Worm (Caenorhabditis elegans) whole organism, early embryonic: ENCODE measurements around the gene D1054.18.

ENCODE experiments used
- B0310.2 ChIP-seq: sonication (generic microtip); optimal IDR thresholded peaks from 2 replicates; lab custom pipeline; 2016; ENCODE audit warnings: mild to moderate bottlenecking, missing genetic modification characterization, missing compliant biosample characterization
- F13C5.2 ChIP-seq: sonication (generic microtip); optimal IDR thresholded peaks from 2 replicates; lab custom pipeline; 2017; ENCODE audit warnings: mild to moderate bottlenecking, missing genetic modification characterization, inconsistent platforms, missing compliant biosample characterization
- aly-1 ChIP-seq: sonication (generic microtip); optimal IDR thresholded peaks from 2 replicates; lab custom pipeline; 2016; ENCODE audit warnings: missing genetic modification characterization, missing compliant biosample characterization
- ama-1 ChIP-seq: fragments of 150-350 bp; optimal IDR thresholded peaks from 2 replicates; lab custom pipeline; 2014
- ets-7 ChIP-seq: sonication (generic microtip); optimal IDR thresholded peaks from 2 replicates; lab custom pipeline; 2016; ENCODE audit warnings: missing genotype, missing genetic modification characterization, missing compliant biosample characterization
- hmg-4 ChIP-seq: fragments of 200-800 bp; sonication (Bioruptor generic); optimal IDR thresholded peaks from 2 replicates; lab custom pipeline; 2018; ENCODE audit warnings: mild to moderate bottlenecking, missing genetic modification characterization, missing compliant biosample characterization
- scrt-1 ChIP-seq: fragments of 200-800 bp; sonication (Bioruptor generic); IDR thresholded peaks from 2 replicates; pipeline ENCODE4 v1.3.6; 2022; ENCODE audit warnings: missing genetic modification characterization, missing compliant biosample characterization
- tra-4 ChIP-seq: sonication (generic microtip); optimal IDR thresholded peaks from 2 replicates; lab custom pipeline; 2017; ENCODE audit warnings: missing genetic modification characterization, missing compliant biosample characterization

DNA sequence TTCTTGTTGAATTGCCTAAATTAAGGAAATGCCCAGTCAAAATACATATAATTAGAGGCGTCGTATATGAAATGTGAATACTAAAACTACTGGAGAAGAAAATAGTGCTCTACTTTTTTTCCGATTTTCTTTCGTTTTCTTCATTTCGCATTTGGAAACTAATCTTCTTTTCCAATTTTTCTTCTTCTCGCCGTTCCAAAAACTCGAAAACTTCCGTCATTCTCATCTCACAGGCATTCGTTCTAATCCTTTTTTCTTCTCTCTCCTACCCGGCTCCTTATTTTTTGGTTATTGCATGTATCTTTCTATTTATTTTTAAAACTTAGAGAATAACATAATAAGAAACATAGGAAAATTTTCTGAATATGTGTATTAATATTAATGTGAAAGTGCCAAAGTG is 31.9 kb upstream of the D1054.18 start:
- TF ChIP-seq F13C5.2 (tag; lab: Kevin White, UChicago), result no peak
- TF ChIP-seq ama-1 (lab: Kevin White, UChicago), result no peak
- TF ChIP-seq ets-7 (tag; lab: Kevin White, UChicago), result no peak
- TF ChIP-seq aly-1, result no peak
- TF ChIP-seq tra-4 (tag; lab: Kevin White, UChicago), result no peak
- no peak for TF ChIP-seq scrt-1 (GFP tag; lab: Robert Waterston, UW)
- TF ChIP-seq hmg-4, result no peak
- TF ChIP-seq B0310.2 (tag; lab: Kevin White, UChicago), result no peak
